Worm (Caenorhabditis elegans) whole organism, L4/young adult: ENCODE data around the gene C01F1.5.

ENCODE experiments used
- W03F9.2 ChIP-seq: fragments of 150-350 bp; optimal IDR thresholded peaks from 2 replicates; lab custom pipeline; 2014; ENCODE audit warnings: missing biosample characterization, missing genetic modification characterization
- dao-5 ChIP-seq: sonication (generic microtip); optimal IDR thresholded peaks from 2 replicates; lab custom pipeline; 2016; ENCODE audit warnings: missing genotype, missing genetic modification characterization, moderate library complexity, missing compliant biosample characterization
- him-1 ChIP-seq: sonication (generic microtip); optimal IDR thresholded peaks from 2 replicates; lab custom pipeline; 2016; ENCODE audit warnings: missing genotype, missing genetic modification reagents, missing genetic modification characterization, missing compliant biosample characterization

DNA sequence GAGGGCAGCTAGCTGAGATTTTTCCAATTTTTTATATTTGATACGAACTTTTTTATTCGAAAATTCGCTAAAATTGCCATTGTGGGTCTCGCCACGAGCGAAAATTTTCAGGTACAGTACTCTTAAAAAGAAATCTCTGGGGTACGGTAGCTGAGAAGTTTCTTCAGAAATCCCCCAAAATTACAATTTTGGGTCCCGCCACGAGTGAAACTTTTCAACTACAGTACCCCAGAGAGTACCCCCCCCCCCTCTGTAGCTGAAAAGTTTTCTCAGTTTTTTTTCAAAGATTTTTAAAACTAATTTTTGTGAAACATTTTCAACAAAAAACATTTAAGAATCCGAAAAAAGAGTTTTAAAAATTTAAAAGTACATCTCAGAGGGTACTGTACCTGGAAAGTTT lies 36.7 kb downstream of the C01F1.5 start:
- TF ChIP-seq W03F9.2 (tag; lab: Kevin White, UChicago) = no peak
- no peak for TF ChIP-seq him-1 (tag; lab: Kevin White, UChicago)
- TF ChIP-seq dao-5 (tag; lab: Kevin White, UChicago) = no peak
